Worm (Caenorhabditis elegans) whole organism, young adult: ENCODE measurements around the gene nhr-36.

Source experiments
- F10E7.11 ChIP-seq: sonication (generic microtip); optimal IDR thresholded peaks from 2 replicates; lab custom pipeline; 2017; ENCODE audit warnings: mild to moderate bottlenecking, missing genetic modification characterization, moderate library complexity, missing compliant biosample characterization
- F33H1.4 ChIP-seq: fragments of 200-800 bp; sonication (Bioruptor generic); IDR thresholded peaks from 2 replicates; pipeline ENCODE4 v1.3.6; 2022; ENCODE audit warnings: missing genetic modification reagents, missing genetic modification characterization, missing compliant biosample characterization
- F39B2.1 ChIP-seq: fragments of 200-800 bp; sonication (Bioruptor generic); IDR thresholded peaks from 2 replicates; pipeline ENCODE4 v1.3.6; 2022; ENCODE audit warnings: missing genetic modification reagents, missing genetic modification characterization, missing compliant biosample characterization
- F52B5.7 ChIP-seq: sonication (generic microtip); optimal IDR thresholded peaks from 2 replicates; lab custom pipeline; 2016; ENCODE audit warnings: mild to moderate bottlenecking, missing genetic modification characterization, missing compliant biosample characterization
- F55B11.4 ChIP-seq: sonication (generic microtip); optimal IDR thresholded peaks from 2 replicates; lab custom pipeline; 2016; ENCODE audit warnings: missing compliant biosample characterization, missing genetic modification characterization, borderline replicate concordance; ENCODE audit not compliant: insufficient read depth
- K12H6.12 ChIP-seq: fragments of 200-800 bp; sonication (Bioruptor generic); optimal IDR thresholded peaks from 2 replicates; lab custom pipeline; 2018; ENCODE audit warnings: mild to moderate bottlenecking, missing genetic modification characterization, missing compliant biosample characterization
- Y95B8A.8 ChIP-seq: fragments of 200-800 bp; sonication (Bioruptor generic); IDR thresholded peaks from 2 replicates; pipeline ENCODE4 v1.3.6; 2022; ENCODE audit warnings: missing genetic modification reagents, missing genetic modification characterization, missing compliant biosample characterization
- ZK185.1 ChIP-seq: sonication (generic microtip); optimal IDR thresholded peaks from 2 replicates; lab custom pipeline; 2016; ENCODE audit warnings: mild to moderate bottlenecking, missing genetic modification characterization, missing compliant biosample characterization; ENCODE audit not compliant: poor library complexity, severe bottlenecking
- aptf-2 ChIP-seq: fragments of 200-800 bp; sonication (Bioruptor generic); conservative IDR thresholded peaks from 2 replicates; pipeline ENCODE4 v1.3.6; 2022; ENCODE audit warnings: missing genetic modification reagents, missing genetic modification characterization, missing compliant biosample characterization
- atf-7 ChIP-seq: sonication (generic microtip); optimal IDR thresholded peaks from 2 replicates; lab custom pipeline; 2017; ENCODE audit warnings: mild to moderate bottlenecking, missing genetic modification characterization, missing compliant biosample characterization
- bed-1 ChIP-seq: fragments of 200-800 bp; sonication (Bioruptor generic); IDR thresholded peaks from 2 replicates; pipeline ENCODE4 v1.3.6; 2022; ENCODE audit warnings: missing genetic modification reagents, missing genetic modification characterization, missing compliant biosample characterization
- ccch-3 ChIP-seq: fragments of 200-800 bp; sonication (Bioruptor generic); optimal IDR thresholded peaks from 2 replicates; lab custom pipeline; 2018; ENCODE audit warnings: mild to moderate bottlenecking, missing genetic modification characterization, missing compliant biosample characterization
- cebp-1 ChIP-seq, 2 experiments: fragments of 200-800 bp in 1 of 2; sonication (Bioruptor generic) in 1 of 2; sonication (generic microtip) in 1 of 2; IDR thresholded peaks in 1 of 2; optimal IDR thresholded peaks in 1 of 2; 2 replicates each; pipeline versions ENCODE4 v1.3.6 to Lab custom; 2017 to 2022; ENCODE audit warnings: missing compliant biosample characterization in 2 of 2, missing genetic modification characterization in 2 of 2, mild to moderate bottlenecking in 1 of 2, missing genetic modification reagents in 1 of 2, moderate library complexity in 1 of 2
- ceh-100 ChIP-seq: fragments of 200-800 bp; sonication (Bioruptor generic); IDR thresholded peaks from 2 replicates; pipeline ENCODE4 v1.3.6; 2022; ENCODE audit warnings: missing genetic modification reagents, missing genetic modification characterization, missing compliant biosample characterization
- ceh-27 ChIP-seq: fragments of 200-800 bp; sonication (Bioruptor generic); optimal IDR thresholded peaks from 2 replicates; lab custom pipeline; 2018; ENCODE audit warnings: mild to moderate bottlenecking, missing genetic modification characterization, moderate library complexity, missing compliant biosample characterization
- chd-7 ChIP-seq: sonication (generic microtip); optimal IDR thresholded peaks from 2 replicates; lab custom pipeline; 2016; ENCODE audit warnings: mild to moderate bottlenecking, missing genetic modification characterization, moderate library complexity, missing compliant biosample characterization
- dpff-1 ChIP-seq: sonication (generic microtip); optimal IDR thresholded peaks from 2 replicates; lab custom pipeline; 2017; ENCODE audit warnings: mild to moderate bottlenecking, missing genetic modification characterization, missing compliant biosample characterization
- dpl-1 ChIP-seq: fragments of 150-350 bp; optimal IDR thresholded peaks from 2 replicates; lab custom pipeline; 2014; ENCODE audit warnings: missing biosample characterization, missing genetic modification reagents, missing genetic modification characterization
- efl-1 ChIP-seq: fragments of 150-350 bp; optimal IDR thresholded peaks from 2 replicates; lab custom pipeline; 2014; ENCODE audit warnings: missing biosample characterization, missing genetic modification reagents, missing genetic modification characterization
- egrh-3 ChIP-seq: fragments of 200-800 bp; sonication (Bioruptor generic); IDR thresholded peaks from 2 replicates; pipeline ENCODE4 v1.3.6; 2022; ENCODE audit warnings: missing genetic modification reagents, missing genetic modification characterization, missing compliant biosample characterization
- ets-4 ChIP-seq: fragments of 200-800 bp; sonication (Bioruptor generic); optimal IDR thresholded peaks from 2 replicates; lab custom pipeline; 2018; ENCODE audit warnings: mild to moderate bottlenecking, missing genetic modification characterization, missing compliant biosample characterization
- hlh-12 ChIP-seq: sonication (generic microtip); optimal IDR thresholded peaks from 2 replicates; lab custom pipeline; 2016; ENCODE audit warnings: missing genetic modification characterization, missing compliant biosample characterization
- hmg-1.2 ChIP-seq: fragments of 200-800 bp; sonication (Bioruptor generic); IDR thresholded peaks from 2 replicates; pipeline ENCODE4 v1.3.6; 2022; ENCODE audit warnings: missing genetic modification reagents, missing genetic modification characterization, missing compliant biosample characterization
- hmg-20 ChIP-seq: fragments of 200-800 bp; sonication (Bioruptor generic); IDR thresholded peaks from 2 replicates; pipeline ENCODE4 v1.3.6; 2022; ENCODE audit warnings: missing genetic modification reagents, missing genetic modification characterization, missing compliant biosample characterization
- hrde-1 ChIP-seq: sonication (generic microtip); optimal IDR thresholded peaks from 2 replicates; lab custom pipeline; 2016; ENCODE audit warnings: missing genetic modification characterization, mild to moderate bottlenecking, missing compliant biosample characterization, moderate library complexity, missing genotype, missing genetic modification reagents, borderline replicate concordance
- hsf-1 ChIP-seq: fragments of 200-800 bp; sonication (Bioruptor generic); IDR thresholded peaks from 2 replicates; pipeline ENCODE4 v1.3.6; 2022; ENCODE audit warnings: missing genetic modification reagents, missing genetic modification characterization, missing compliant biosample characterization
- let-526 ChIP-seq: fragments of 200-800 bp; sonication (Bioruptor generic); IDR thresholded peaks from 2 replicates; pipeline ENCODE4 v1.3.6; 2022; ENCODE audit warnings: missing genetic modification reagents, missing genetic modification characterization, missing compliant biosample characterization
- let-607 ChIP-seq, 2 experiments: fragments of 200-800 bp in 1 of 2; sonication (Bioruptor generic) in 1 of 2; sonication (generic microtip) in 1 of 2; optimal IDR thresholded peaks; 2 replicates each; lab custom pipeline; 2016 to 2018; ENCODE audit warnings: mild to moderate bottlenecking in 2 of 2, missing compliant biosample characterization in 2 of 2, missing genetic modification characterization in 2 of 2, moderate library complexity in 2 of 2, missing genotype in 1 of 2
- lin-40 ChIP-seq: sonication (generic microtip); optimal IDR thresholded peaks from 2 replicates; lab custom pipeline; 2016; ENCODE audit warnings: missing genetic modification characterization, mild to moderate bottlenecking, missing compliant biosample characterization, missing genotype, missing genetic modification reagents
- madf-3 ChIP-seq: fragments of 200-800 bp; sonication (Bioruptor generic); IDR thresholded peaks from 2 replicates; pipeline ENCODE4 v1.3.6; 2022; ENCODE audit warnings: missing genetic modification reagents, missing genetic modification characterization, missing compliant biosample characterization
- mcd-1 ChIP-seq: fragments of 200-800 bp; sonication (Bioruptor generic); IDR thresholded peaks from 2 replicates; pipeline ENCODE4 v1.3.6; 2022; ENCODE audit warnings: missing genetic modification reagents, missing genetic modification characterization, missing compliant biosample characterization
- nfya-2 ChIP-seq: fragments of 200-800 bp; sonication (Bioruptor generic); IDR thresholded peaks from 2 replicates; pipeline ENCODE4 v1.3.6; 2022; ENCODE audit warnings: missing genetic modification reagents, missing genetic modification characterization, missing compliant biosample characterization
- nfyb-1 ChIP-seq: fragments of 200-800 bp; sonication (Bioruptor generic); IDR thresholded peaks from 2 replicates; pipeline ENCODE4 v1.3.6; 2022; ENCODE audit warnings: missing genetic modification reagents, missing genetic modification characterization, missing compliant biosample characterization
- rcor-1 ChIP-seq: fragments of 200-800 bp; sonication (Bioruptor generic); IDR thresholded peaks from 2 replicates; pipeline ENCODE4 v1.3.6; 2022; ENCODE audit warnings: missing genetic modification reagents, missing genetic modification characterization, missing compliant biosample characterization
- rpc-1 ChIP-seq, 2 experiments: fragments of 150-350 bp in 1 of 2; sonication (generic microtip) in 1 of 2; optimal IDR thresholded peaks; 2 replicates each; lab custom pipeline; 2014 to 2018; ENCODE audit warnings: missing biosample characterization in 1 of 2, missing genetic modification characterization in 1 of 2, missing genetic modification reagents in 1 of 2, missing genotype in 1 of 2
- snpc-4 ChIP-seq, 5 experiments: fragments of 150-350 bp in 1 of 5; sonication (generic microtip) in 4 of 5; optimal IDR thresholded peaks; 2 replicates each; lab custom pipeline; 2014 to 2018; ENCODE audit warnings: missing genetic modification characterization in 5 of 5, missing biosample characterization in 3 of 5, antibody characterized with exemption in 2 of 5, mild to moderate bottlenecking in 2 of 5, missing compliant biosample characterization in 2 of 5, missing genotype in 2 of 5, moderate library complexity in 2 of 5, missing genetic modification reagents in 1 of 5
- somi-1 ChIP-seq: fragments of 200-800 bp; sonication (Bioruptor generic); optimal IDR thresholded peaks from 2 replicates; lab custom pipeline; 2018; ENCODE audit warnings: mild to moderate bottlenecking, missing genetic modification characterization, missing compliant biosample characterization
- zfh-2 ChIP-seq: fragments of 200-800 bp; sonication (Bioruptor generic); conservative IDR thresholded peaks from 2 replicates; pipeline ENCODE4 v1.3.6; 2022; ENCODE audit warnings: missing genetic modification reagents, missing genetic modification characterization, missing compliant biosample characterization

Gene nhr-36

ce11 chrV:9287460-9287859, 26.1 kb upstream of the nhr-36 start, which contains the start of gene lron-2:
lron-2 (minus strand) TSS chrV:9287560.
- TF ChIP-seq chd-7 (tag; lab: Kevin White, UChicago) (no peak), F52B5.7 (no peak), zfh-2 (GFP tag; lab: Robert Waterston, UW) (0 out of 2 replicates have a peak, but pooled peaks have one; percentile 27)

ce11 chrV:9283452-9283851, 22.1 kb upstream of the nhr-36 start:
- TF ChIP-seq F33H1.4 (no peak), rcor-1 (no peak), cebp-1 (GFP tag; IDR thresholded peaks at IDR 0.05; lab: Robert Waterston, UW) (no peak), cebp-1 (tag; optimal IDR thresholded peaks at IDR 0.05; lab: Kevin White, UChicago) (no peak), dpl-1 (GFP tag; lab: Kevin White, UChicago) (no peak), efl-1 (GFP tag; lab: Kevin White, UChicago) (no peak), nfya-2 (no peak)

- TF ChIP-seq zfh-2 (GFP tag; lab: Robert Waterston, UW) = no peak
- TF ChIP-seq F52B5.7 = no peak
- no peak for TF ChIP-seq hsf-1 (GFP tag; lab: Robert Waterston, UW)
- TF ChIP-seq ceh-100 (GFP tag; lab: Robert Waterston, UW) = no peak
- TF ChIP-seq ets-4 (GFP tag; lab: Kevin White, UChicago) = no peak
These were observed 20.7 kb upstream of the nhr-36 start, which contains the start of gene hlh-10 for ce11 chrV:9282110-9282509. hlh-10 (minus strand) TSS chrV:9282210.

- no peak for TF ChIP-seq let-526
- no peak for TF ChIP-seq F55B11.4 (tag; lab: Kevin White, UChicago)
- TF ChIP-seq ccch-3 (GFP tag; lab: Kevin White, UChicago) = no peak
- no peak for TF ChIP-seq mcd-1
- TF ChIP-seq let-607 (tag; optimal IDR thresholded peaks at IDR 0.05; lab: Kevin White, UChicago) = no peak
- TF ChIP-seq madf-3 (GFP tag; lab: Robert Waterston, UW) = no peak
- TF ChIP-seq Y95B8A.8 = no peak
- no peak for TF ChIP-seq aptf-2 (GFP tag; lab: Robert Waterston, UW)
These were observed 13.0 kb upstream of the nhr-36 start for ce11 chrV:9274127-9275042.

ce11 chrV:9273587-9273986, 12.2 kb upstream of the nhr-36 start:
- TF ChIP-seq hrde-1 (no peak), ceh-27 (GFP tag; lab: Kevin White, UChicago) (peak; percentile 81), F39B2.1 (GFP tag; lab: Robert Waterston, UW) (no peak), efl-1 (GFP tag; lab: Kevin White, UChicago) (no peak), lin-40 (tag; lab: Kevin White, UChicago) (peak; percentile 68), hlh-12 (no peak), egrh-3 (0 out of 2 replicates have a peak, but pooled peaks have one; percentile 22), hmg-20 (GFP tag; lab: Robert Waterston, UW) (no peak), snpc-4 (GFP tag; optimal IDR thresholded peaks at IDR 0.05; lab: Kevin White, UChicago) (peak; percentile 5), snpc-4 (tag; optimal IDR thresholded peaks at IDR 0.05; lab: Kevin White, UChicago) (no peak), rpc-1 (optimal IDR thresholded peaks at IDR 0.05; lab: Kevin White, UChicago) (no peak), rpc-1 (tag; optimal IDR thresholded peaks at IDR 0.05; lab: Kevin White, UChicago) (no peak), nfyb-1 (GFP tag; lab: Robert Waterston, UW) (0 out of 2 replicates have a peak, but pooled peaks have one; percentile 59), ZK185.1 (peak; percentile 12), dpff-1 (tag; lab: Kevin White, UChicago) (no peak), bed-1 (GFP tag; lab: Robert Waterston, UW) (no peak), somi-1 (peak; percentile 62), F10E7.11 (tag; lab: Kevin White, UChicago) (no peak), atf-7 (tag; lab: Kevin White, UChicago) (peak; percentile 9), chd-7 (tag; lab: Kevin White, UChicago) (peak; percentile 42), K12H6.12 (peak; percentile 51), hmg-1.2 (GFP tag; lab: Robert Waterston, UW) (peak; percentile 66; the same call in 1 of the 2 replicates)
